Worm (Caenorhabditis elegans): ENCODE measurements around the gene madf-9.

- no peak for TF ChIP-seq nhr-11 (tag; optimal IDR thresholded peaks at IDR 0.05)
- TF ChIP-seq ztf-4 (tag; optimal IDR thresholded peaks at IDR 0.05): no peak
- TF ChIP-seq egl-5 (tag; optimal IDR thresholded peaks at IDR 0.05): no peak
- TF ChIP-seq lin-39 (tag; optimal IDR thresholded peaks at IDR 0.05): peak; percentile 45
- no peak for TF ChIP-seq lin-15B (tag; optimal IDR thresholded peaks at IDR 0.05)
- no peak for TF ChIP-seq ztf-11 (tag; optimal IDR thresholded peaks at IDR 0.05)
- TF ChIP-seq egl-27 (tag; optimal IDR thresholded peaks at IDR 0.05): no peak
- TF ChIP-seq mml-1 (tag; optimal IDR thresholded peaks at IDR 0.05): no peak
Observed at ce11 chrIV:3647551-3647950, 10.7 kb downstream of the madf-9 start.
